Fruit fly (Drosophila melanogaster): Measurements from ENCODE around the gene CG10019.

The CG10019 gene

dm6 chr2L:3776614-3777196 lies 46.4 kb downstream of the CG10019 start:
- TF ChIP-seq Pif1A (GFP tag; optimal IDR thresholded peaks at IDR 0.05) (peak; percentile 67), CG32121 (GFP tag; IDR thresholded peaks at IDR 0.05) (peak; percentile 77), CG15710 (tag; optimal IDR thresholded peaks at IDR 0.05) (peak; percentile 94), CG34367 (tag; optimal IDR thresholded peaks at IDR 0.05) (peak; percentile 88), D1 (tag; optimal IDR thresholded peaks at IDR 0.05) (peak; percentile 88), CG13204 (GFP tag; optimal IDR thresholded peaks at IDR 0.05) (peak; percentile 77), Ets98B (GFP tag; IDR thresholded peaks at IDR 0.05) (peak; percentile 65), Snoo (tag; optimal IDR thresholded peaks at IDR 0.05) (peak; percentile 75), rn (GFP tag; IDR thresholded peaks at IDR 0.05) (peak; percentile 67), fd96Ca (GFP tag; IDR thresholded peaks at IDR 0.05) (no peak), CG8301 (tag; optimal IDR thresholded peaks at IDR 0.05) (peak; percentile 86), CG4496 (GFP tag; IDR thresholded peaks at IDR 0.05) (peak; percentile 80), CG17806 (tag; optimal IDR thresholded peaks at IDR 0.05) (peak; percentile 94), CG12605 (GFP tag; IDR thresholded peaks at IDR 0.05) (peak; percentile 87), Pif1B (GFP tag; optimal IDR thresholded peaks at IDR 0.05) (peak; percentile 66), CG9948 (tag; optimal IDR thresholded peaks at IDR 0.05) (peak; percentile 95), CG10348 (GFP tag; IDR thresholded peaks at IDR 0.05) (no peak), CG14655 (GFP tag; optimal IDR thresholded peaks at IDR 0.05) (peak; percentile 89), CG8159 (tag; optimal IDR thresholded peaks at IDR 0.05) (peak; percentile 94), EcR (GFP tag; optimal IDR thresholded peaks at IDR 0.05) (peak; percentile 54), gl (tag; optimal IDR thresholded peaks at IDR 0.05) (peak; percentile 52)

dm6 chr2L:3777485-3777884 lies 47.2 kb downstream of the CG10019 start:
- TF ChIP-seq rn (GFP tag; IDR thresholded peaks at IDR 0.05) (no peak), CG4496 (GFP tag; IDR thresholded peaks at IDR 0.05) (no peak), CG17806 (tag; optimal IDR thresholded peaks at IDR 0.05) (no peak), fd96Ca (GFP tag; IDR thresholded peaks at IDR 0.05) (no peak), Pif1A (GFP tag; optimal IDR thresholded peaks at IDR 0.05) (no peak), gl (tag; optimal IDR thresholded peaks at IDR 0.05) (no peak), CG15710 (tag; optimal IDR thresholded peaks at IDR 0.05) (no peak), CG9948 (tag; optimal IDR thresholded peaks at IDR 0.05) (no peak)

- TF ChIP-seq Pif1B (GFP tag; optimal IDR thresholded peaks at IDR 0.05) (peak; percentile 84), CG8159 (tag; optimal IDR thresholded peaks at IDR 0.05) (peak; percentile 89), CG8301 (tag; optimal IDR thresholded peaks at IDR 0.05) (peak; percentile 86), CG13204 (GFP tag; optimal IDR thresholded peaks at IDR 0.05) (peak; percentile 54), EcR (GFP tag; optimal IDR thresholded peaks at IDR 0.05) (peak; percentile 74), rn (GFP tag; IDR thresholded peaks at IDR 0.05) (0 out of 2 replicates have a peak, but pooled peaks have one; percentile 14), fd96Ca (GFP tag; IDR thresholded peaks at IDR 0.05) (peak; percentile 81; the same call in 2 of the 3 replicates), CG12605 (GFP tag; IDR thresholded peaks at IDR 0.05) (peak; percentile 57; the same call in 1 of the 2 replicates), gl (tag; optimal IDR thresholded peaks at IDR 0.05) (peak; percentile 32), Snoo (tag; optimal IDR thresholded peaks at IDR 0.05) (peak; percentile 81), CG14655 (GFP tag; optimal IDR thresholded peaks at IDR 0.05) (peak; percentile 90), Ets98B (GFP tag; IDR thresholded peaks at IDR 0.05) (peak; percentile 70), CG34367 (tag; optimal IDR thresholded peaks at IDR 0.05) (peak; percentile 76), CG32121 (GFP tag; IDR thresholded peaks at IDR 0.05) (peak; percentile 55), D1 (tag; optimal IDR thresholded peaks at IDR 0.05) (peak; percentile 70), CG15710 (tag; optimal IDR thresholded peaks at IDR 0.05) (peak; percentile 82), CG17806 (tag; optimal IDR thresholded peaks at IDR 0.05) (peak; percentile 88), CG4496 (GFP tag; IDR thresholded peaks at IDR 0.05) (peak; percentile 80), Pif1A (GFP tag; optimal IDR thresholded peaks at IDR 0.05) (peak; percentile 80), CG9948 (tag; optimal IDR thresholded peaks at IDR 0.05) (peak; percentile 90), CG10348 (GFP tag; IDR thresholded peaks at IDR 0.05) (0 out of 2 replicates have a peak, but pooled peaks have one; percentile 15)
Measured at dm6 chr2L:3778157-3779060, 48.1 kb downstream of the CG10019 start.

- TF ChIP-seq CG32121 (GFP tag; IDR thresholded peaks at IDR 0.05) (no peak), CG8159 (tag; optimal IDR thresholded peaks at IDR 0.05) (no peak), CG12605 (GFP tag; IDR thresholded peaks at IDR 0.05) (no peak), CG15710 (tag; optimal IDR thresholded peaks at IDR 0.05) (no peak), CG10348 (GFP tag; IDR thresholded peaks at IDR 0.05) (no peak), CG13204 (GFP tag; optimal IDR thresholded peaks at IDR 0.05) (no peak), Snoo (tag; optimal IDR thresholded peaks at IDR 0.05) (no peak), gl (tag; optimal IDR thresholded peaks at IDR 0.05) (no peak), CG34367 (tag; optimal IDR thresholded peaks at IDR 0.05) (no peak), Pif1A (GFP tag; optimal IDR thresholded peaks at IDR 0.05) (no peak), CG9948 (tag; optimal IDR thresholded peaks at IDR 0.05) (peak; percentile 8), Pif1B (GFP tag; optimal IDR thresholded peaks at IDR 0.05) (no peak), CG4496 (GFP tag; IDR thresholded peaks at IDR 0.05) (no peak), CG14655 (GFP tag; optimal IDR thresholded peaks at IDR 0.05) (peak; percentile 4), Ets98B (GFP tag; IDR thresholded peaks at IDR 0.05) (no peak), D1 (tag; optimal IDR thresholded peaks at IDR 0.05) (no peak)
Measured at dm6 chr2L:3779143-3779788, 49.0 kb downstream of the CG10019 start.
